Fruit fly (Drosophila melanogaster) whole organism, embryonic: ENCODE measurements around the gene bab1.
A peak's percentile ranks its signal among the peaks of the same experiment; 100 is the strongest.

Experiments
- Bgb ChIP-seq: fragments of 200-800 bp; sonication (Bioruptor generic); IDR thresholded peaks from 2 replicates; pipeline ENCODE4 v1.3.6; 2022; ENCODE audit warnings: missing biosample characterization, missing genetic modification characterization; ENCODE audit not compliant: partially characterized antibody
- C15 ChIP-seq: fragments of 200-800 bp; sonication (Bioruptor generic); IDR thresholded peaks from 3 replicates; pipeline ENCODE4 v1.3.6; 2022; ENCODE audit warnings: missing biosample characterization, missing genetic modification characterization
- CG1024 ChIP-seq: fragments of 200-800 bp; sonication (Bioruptor generic); IDR thresholded peaks from 2 replicates; pipeline ENCODE4 v1.3.6; 2022; ENCODE audit warnings: missing biosample characterization, missing genetic modification characterization
- CG11247 ChIP-seq: fragments of 200-800 bp; sonication (Bioruptor generic); IDR thresholded peaks from 2 replicates; pipeline ENCODE4 v1.3.6; 2022; ENCODE audit warnings: missing biosample characterization, missing genetic modification characterization
- CG11398 ChIP-seq: fragments of 200-800 bp; sonication (Bioruptor generic); optimal IDR thresholded peaks from 2 replicates; lab custom pipeline; 2016; ENCODE audit warnings: missing biosample characterization, missing genetic modification characterization
- CG12744 ChIP-seq: fragments of 200-800 bp; sonication (Bioruptor generic); optimal IDR thresholded peaks from 2 replicates; lab custom pipeline; 2016; ENCODE audit warnings: missing biosample characterization, missing genetic modification characterization
- CG14965 ChIP-seq: fragments of 200-800 bp; sonication (Bioruptor generic); optimal IDR thresholded peaks from 2 replicates; lab custom pipeline; 2016; ENCODE audit warnings: missing biosample characterization, missing genetic modification characterization, borderline replicate concordance
- CG15479 ChIP-seq: fragments of 200-800 bp; sonication (Bioruptor generic); optimal IDR thresholded peaks from 3 replicates; lab custom pipeline; 2019; ENCODE audit warnings: missing biosample characterization, mild to moderate bottlenecking, missing genetic modification characterization, moderate library complexity
- CG15696 ChIP-seq: fragments of 200-800 bp; sonication (Bioruptor generic); optimal IDR thresholded peaks from 2 replicates; lab custom pipeline; 2019; ENCODE audit warnings: missing biosample characterization, mild to moderate bottlenecking, missing genetic modification characterization, moderate library complexity
- CG1603 ChIP-seq: fragments of 200-800 bp; sonication (Bioruptor generic); optimal IDR thresholded peaks from 2 replicates; lab custom pipeline; 2019; ENCODE audit warnings: missing biosample characterization, mild to moderate bottlenecking, missing genetic modification characterization, moderate library complexity
- CG1647 ChIP-seq: fragments of 200-800 bp; sonication (Bioruptor generic); optimal IDR thresholded peaks from 3 replicates; lab custom pipeline; 2016; ENCODE audit warnings: missing biosample characterization, missing genetic modification characterization
- CG3838 ChIP-seq: fragments of 200-800 bp; sonication (Bioruptor generic); optimal IDR thresholded peaks from 3 replicates; lab custom pipeline; 2016; ENCODE audit warnings: missing biosample characterization, missing genetic modification characterization
- CG6689 ChIP-seq: fragments of 200-800 bp; sonication (Bioruptor generic); IDR thresholded peaks from 2 replicates; pipeline ENCODE4 v1.3.6; 2022; ENCODE audit warnings: missing biosample characterization, missing genetic modification characterization
- CG7839 ChIP-seq: fragments of 200-800 bp; sonication (Bioruptor generic); optimal IDR thresholded peaks from 3 replicates; lab custom pipeline; 2018; ENCODE audit warnings: missing biosample characterization, mild to moderate bottlenecking, missing genetic modification characterization, moderate library complexity
- CG9797 ChIP-seq: fragments of 200-800 bp; sonication (Bioruptor generic); optimal IDR thresholded peaks from 3 replicates; lab custom pipeline; 2018; ENCODE audit warnings: missing biosample characterization, mild to moderate bottlenecking, missing genetic modification characterization
- CoRest ChIP-seq: fragments of 200-800 bp; sonication (Bioruptor generic); optimal IDR thresholded peaks from 3 replicates; lab custom pipeline; 2018; ENCODE audit warnings: missing biosample characterization, mild to moderate bottlenecking, missing genetic modification characterization, moderate library complexity
- CrebB ChIP-seq: fragments of 200-800 bp; sonication (Bioruptor generic); optimal IDR thresholded peaks from 3 replicates; lab custom pipeline; 2018; ENCODE audit warnings: missing biosample characterization, mild to moderate bottlenecking, missing genetic modification characterization
- D19B ChIP-seq: fragments of 200-800 bp; sonication (Bioruptor generic); optimal IDR thresholded peaks from 2 replicates; lab custom pipeline; 2017; ENCODE audit warnings: missing biosample characterization, mild to moderate bottlenecking, missing genetic modification characterization
- Dip3 ChIP-seq: fragments of 200-800 bp; sonication (Bioruptor generic); optimal IDR thresholded peaks from 3 replicates; lab custom pipeline; 2016; ENCODE audit warnings: missing biosample characterization, missing genetic modification characterization
- ERR ChIP-seq: fragments of 200-800 bp; sonication (Bioruptor generic); optimal IDR thresholded peaks from 2 replicates; lab custom pipeline; 2016; ENCODE audit warnings: missing biosample characterization, missing genetic modification characterization
- Fer2 ChIP-seq: fragments of 200-800 bp; sonication (Bioruptor generic); optimal IDR thresholded peaks from 2 replicates; lab custom pipeline; 2018; ENCODE audit warnings: missing biosample characterization, mild to moderate bottlenecking, missing genetic modification characterization, moderate library complexity
- Gsc ChIP-seq: fragments of 200-800 bp; sonication (Bioruptor generic); IDR thresholded peaks from 2 replicates; pipeline ENCODE4 v1.3.6; 2022; ENCODE audit warnings: missing biosample characterization, missing genetic modification characterization
- Gug ChIP-seq: fragments of 200-800 bp; sonication (Bioruptor generic); IDR thresholded peaks from 4 replicates; pipeline ENCODE4 v1.3.6; 2022; ENCODE audit warnings: missing biosample characterization, missing genetic modification characterization
- HLH3B ChIP-seq: fragments of 200-800 bp; sonication (Bioruptor generic); IDR thresholded peaks from 2 replicates; pipeline ENCODE4 v1.3.6; 2022; ENCODE audit warnings: missing biosample characterization, missing genetic modification characterization
- HLH4C ChIP-seq: fragments of 200-800 bp; sonication (Bioruptor generic); IDR thresholded peaks from 3 replicates; pipeline ENCODE4 v1.3.6; 2022; ENCODE audit warnings: missing biosample characterization, missing genetic modification characterization; ENCODE audit not compliant: partially characterized antibody
- Jarid2 ChIP-seq: fragments of 200-800 bp; sonication (Bioruptor generic); optimal IDR thresholded peaks from 3 replicates; lab custom pipeline; 2017; ENCODE audit warnings: mild to moderate bottlenecking, missing biosample characterization, missing genetic modification reagents, missing genetic modification characterization
- MTF-1 ChIP-seq: fragments of 200-800 bp; sonication (Bioruptor generic); optimal IDR thresholded peaks from 2 replicates; lab custom pipeline; 2018; ENCODE audit warnings: missing biosample characterization, mild to moderate bottlenecking, missing genetic modification characterization, borderline replicate concordance
- NK7.1 ChIP-seq: fragments of 200-800 bp; sonication (Bioruptor generic); optimal IDR thresholded peaks from 3 replicates; lab custom pipeline; 2016; ENCODE audit warnings: missing biosample characterization, missing genetic modification characterization
- Nf-YA ChIP-seq: fragments of 200-800 bp; sonication (Bioruptor generic); IDR thresholded peaks from 2 replicates; pipeline ENCODE4 v1.3.6; 2022; ENCODE audit warnings: missing biosample characterization, missing genetic modification characterization
- Rfx ChIP-seq: fragments of 200-800 bp; sonication (Bioruptor generic); IDR thresholded peaks from 2 replicates; pipeline ENCODE4 v1.3.6; 2022; ENCODE audit warnings: missing biosample characterization, missing genetic modification characterization
- Sox100B ChIP-seq: fragments of 200-800 bp; sonication (Bioruptor generic); optimal IDR thresholded peaks from 3 replicates; lab custom pipeline; 2018; ENCODE audit warnings: missing biosample characterization, mild to moderate bottlenecking, missing genetic modification characterization
- ase ChIP-seq: fragments of 200-800 bp; sonication (Bioruptor generic); IDR thresholded peaks from 3 replicates; pipeline ENCODE4 v1.3.6; 2022; ENCODE audit warnings: missing biosample characterization, missing genetic modification characterization
- bigmax ChIP-seq: fragments of 200-800 bp; sonication (Bioruptor generic); optimal IDR thresholded peaks from 2 replicates; lab custom pipeline; 2018; ENCODE audit warnings: missing biosample characterization, mild to moderate bottlenecking, missing genetic modification characterization
- fru ChIP-seq: fragments of >200 bp; optimal IDR thresholded peaks from 2 replicates; lab custom pipeline; 2017
- gce ChIP-seq: fragments of 200-800 bp; sonication (Bioruptor generic); IDR thresholded peaks from 3 replicates; pipeline ENCODE4 v1.3.6; 2022; ENCODE audit warnings: missing biosample characterization, missing genetic modification characterization
- inv ChIP-seq: fragments of 200-800 bp; sonication (Bioruptor generic); IDR thresholded peaks from 2 replicates; pipeline ENCODE4 v1.3.6; 2022; ENCODE audit warnings: missing biosample characterization, missing genetic modification characterization; ENCODE audit not compliant: partially characterized antibody
- kah ChIP-seq: fragments of 200-800 bp; sonication (Bioruptor generic); optimal IDR thresholded peaks from 2 replicates; lab custom pipeline; 2018; ENCODE audit warnings: missing biosample characterization, mild to moderate bottlenecking, missing genetic modification characterization
- nerfin-1 ChIP-seq: fragments of 200-800 bp; sonication (Bioruptor generic); optimal IDR thresholded peaks from 3 replicates; lab custom pipeline; 2019; ENCODE audit warnings: missing biosample characterization, mild to moderate bottlenecking, missing genetic modification characterization, moderate library complexity
- nerfin-2 ChIP-seq: fragments of 200-800 bp; sonication (Bioruptor generic); IDR thresholded peaks from 2 replicates; pipeline ENCODE4 v1.3.6; 2022; ENCODE audit warnings: missing biosample characterization, missing genetic modification characterization; ENCODE audit not compliant: partially characterized antibody
- pan ChIP-seq, 4 experiments: fragments of >200 bp in 3 of 4; fragments of 200-800 bp in 1 of 4; sonication (Bioruptor generic) in 1 of 4; optimal IDR thresholded peaks in 3 of 4; IDR thresholded peaks in 1 of 4; 2 replicates each; pipeline versions ENCODE4 v1.3.6 to Lab custom; 2017 to 2022; ENCODE audit warnings: missing biosample characterization in 2 of 4, missing genetic modification characterization in 2 of 4, mixed read lengths in 1 of 4
- pzg ChIP-seq: fragments of 200-800 bp; sonication (Bioruptor generic); optimal IDR thresholded peaks from 3 replicates; lab custom pipeline; 2018; ENCODE audit warnings: missing biosample characterization, mild to moderate bottlenecking, missing genetic modification characterization, moderate library complexity
- ranshi ChIP-seq: fragments of 200-800 bp; sonication (Bioruptor generic); IDR thresholded peaks from 2 replicates; pipeline ENCODE4 v1.3.6; 2022; ENCODE audit warnings: missing biosample characterization, missing genetic modification characterization
- ro ChIP-seq: fragments of 200-800 bp; sonication (Bioruptor generic); IDR thresholded peaks from 2 replicates; pipeline ENCODE4 v1.3.6; 2022; ENCODE audit warnings: missing biosample characterization, missing genetic modification characterization
- slou ChIP-seq: fragments of 200-800 bp; sonication (Bioruptor generic); optimal IDR thresholded peaks from 3 replicates; lab custom pipeline; 2016; ENCODE audit warnings: missing biosample characterization, missing genetic modification characterization
- tap ChIP-seq: fragments of 200-800 bp; optimal IDR thresholded peaks from 3 replicates; lab custom pipeline; 2019; ENCODE audit warnings: missing biosample characterization, mild to moderate bottlenecking, missing genetic modification characterization, moderate library complexity
- unpg ChIP-seq: fragments of 200-800 bp; sonication (Bioruptor generic); optimal IDR thresholded peaks from 3 replicates; lab custom pipeline; 2018; ENCODE audit warnings: missing biosample characterization, mild to moderate bottlenecking, missing genetic modification characterization, moderate library complexity
- wek ChIP-seq: fragments of 200-800 bp; sonication (Bioruptor generic); optimal IDR thresholded peaks from 3 replicates; lab custom pipeline; 2018; ENCODE audit warnings: missing biosample characterization, mild to moderate bottlenecking, missing genetic modification characterization, moderate library complexity
- yki ChIP-seq: fragments of >200 bp; optimal IDR thresholded peaks from 3 replicates; lab custom pipeline; 2018
- zen ChIP-seq: fragments of 200-800 bp; sonication (Bioruptor generic); optimal IDR thresholded peaks from 3 replicates; lab custom pipeline; 2018; ENCODE audit warnings: missing biosample characterization, mild to moderate bottlenecking, missing genetic modification characterization, moderate library complexity
- zf30C ChIP-seq: fragments of 200-800 bp; sonication (Bioruptor generic); optimal IDR thresholded peaks from 3 replicates; lab custom pipeline; 2018; ENCODE audit warnings: missing biosample characterization, mild to moderate bottlenecking, missing genetic modification characterization

Gene bab1

DNA sequence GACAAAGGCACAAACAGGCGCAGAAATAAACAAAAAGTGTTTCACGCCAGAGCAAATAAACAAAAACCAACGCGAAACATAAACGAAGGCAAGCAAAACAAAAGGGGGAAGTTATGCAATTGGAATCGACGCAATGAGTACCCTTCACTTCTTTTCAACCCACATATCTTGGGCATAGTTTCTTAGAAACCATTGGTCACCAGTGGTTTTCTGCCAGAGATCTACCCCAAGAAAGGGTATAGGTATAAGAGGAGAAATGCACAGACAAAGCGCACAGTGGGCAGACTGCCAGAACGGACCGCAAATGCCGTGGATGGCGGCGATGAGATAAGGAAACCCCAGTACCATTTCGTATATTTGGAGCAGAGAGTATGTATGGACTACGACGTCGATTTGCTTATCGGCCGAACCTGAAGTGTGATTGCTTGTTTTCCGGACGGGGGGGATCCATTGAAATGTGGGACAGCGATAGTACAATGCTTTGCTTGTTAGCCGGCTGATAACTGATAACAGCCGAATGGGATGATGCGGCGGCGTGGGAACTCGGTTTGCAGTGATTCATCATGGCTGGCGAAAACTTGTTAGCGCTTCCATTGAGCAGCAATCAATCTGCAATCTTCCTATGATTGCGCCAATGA lies 69.9 kb downstream of the bab1 start (continued):
- TF ChIP-seq HLH4C (no peak), CoRest (tag; lab: Kevin White, UChicago) (peak; percentile 26), nerfin-1 (tag; lab: Kevin White, UChicago) (no peak), gce (no peak), CG12744 (GFP tag; lab: Kevin White, UChicago) (no peak), pzg (GFP tag; lab: Kevin White, UChicago) (no peak), zf30C (GFP tag; lab: Kevin White, UChicago) (no peak), CG9797 (no peak), CG1647 (GFP tag; lab: Kevin White, UChicago) (no peak), nerfin-2 (GFP tag; lab: Robert Waterston, UW) (no peak), MTF-1 (GFP tag; lab: Kevin White, UChicago) (no peak), C15 (GFP tag; lab: Robert Waterston, UW) (no peak), CG1603 (tag; lab: Kevin White, UChicago) (peak; percentile 45), wek (no peak), Fer2 (tag; lab: Kevin White, UChicago) (no peak), pan (optimal IDR thresholded peaks at IDR 0.05; lab: Kevin White, UChicago) (no peak), pan (GFP tag; optimal IDR thresholded peaks at IDR 0.05 in 1 of 2, IDR thresholded peaks at IDR 0.05 in 1 of 2) (peak in 1 of 2 experiments; percentile 62), Rfx (peak; percentile 68), tap (tag; lab: Kevin White, UChicago) (peak; percentile 4), fru (lab: Kevin White, UChicago) (no peak), kah (no peak), Sox100B (GFP tag; lab: Kevin White, UChicago) (no peak), CG1024 (GFP tag; lab: Robert Waterston, UW) (no peak), ERR (GFP tag; lab: Kevin White, UChicago) (no peak), CG15479 (GFP tag; lab: Kevin White, UChicago) (no peak), Gsc (GFP tag; lab: Robert Waterston, UW) (no peak), Nf-YA (GFP tag; lab: Robert Waterston, UW) (no peak), Jarid2 (GFP tag; lab: Kevin White, UChicago) (no peak), ro (no peak), slou (GFP tag; lab: Kevin White, UChicago) (no peak), CG7839 (tag; lab: Kevin White, UChicago) (peak; percentile 33), bigmax (GFP tag; lab: Kevin White, UChicago) (no peak), CrebB (tag; lab: Kevin White, UChicago) (no peak), HLH3B (GFP tag; lab: Robert Waterston, UW) (peak; percentile 46), CG14965 (no peak), CG15696 (tag; lab: Kevin White, UChicago) (no peak), CG11247 (0 out of 2 replicates have a peak, but pooled peaks have one; percentile 34), unpg (GFP tag; lab: Kevin White, UChicago) (peak; percentile 17), zen (tag; lab: Kevin White, UChicago) (no peak), D19B (GFP tag; lab: Kevin White, UChicago) (peak; percentile 86), Bgb (no peak), yki (no peak), Dip3 (GFP tag; lab: Kevin White, UChicago) (no peak), Gug (GFP tag; lab: Robert Waterston, UW) (peak; percentile 47; the same call in 2 of the 4 replicates), CG6689 (GFP tag; lab: Robert Waterston, UW) (peak; percentile 50; the same call in 1 of the 2 replicates), CG11398 (GFP tag; lab: Kevin White, UChicago) (no peak), NK7.1 (GFP tag; lab: Kevin White, UChicago) (no peak), ranshi (GFP tag; lab: Robert Waterston, UW) (peak; percentile 59), CG3838 (no peak), ase (GFP tag; lab: Robert Waterston, UW) (peak; percentile 60; the same call in 1 of the 3 replicates), inv (GFP tag; lab: Robert Waterston, UW) (no peak)
